Worm (Caenorhabditis elegans): ENCODE measurements around the gene F02C12.3.

ce11 chrX:13354672-13355407 is 41.9 kb upstream of the F02C12.3 start:
- TF ChIP-seq sea-1 (GFP tag; conservative IDR thresholded peaks at IDR 0.05) (no peak), hmg-4 (GFP tag; optimal IDR thresholded peaks at IDR 0.05) (no peak), flt-1 (GFP tag; IDR thresholded peaks at IDR 0.05) (no peak), ets-7 (tag; optimal IDR thresholded peaks at IDR 0.05) (no peak), ama-1 (optimal IDR thresholded peaks at IDR 0.05) (no peak), pes-1 (GFP tag; IDR thresholded peaks at IDR 0.05) (no peak), ceh-36 (tag; optimal IDR thresholded peaks at IDR 0.05) (no peak), tbx-11 (GFP tag; IDR thresholded peaks at IDR 0.05) (no peak), hnd-1 (tag; optimal IDR thresholded peaks at IDR 0.05) (no peak), scrt-1 (GFP tag; IDR thresholded peaks at IDR 0.05) (no peak), ceh-13 (GFP tag; optimal IDR thresholded peaks at IDR 0.05) (no peak)
